ENCODE assay signal across 3 fruit fly cellular contexts in the genomic region with DNA sequence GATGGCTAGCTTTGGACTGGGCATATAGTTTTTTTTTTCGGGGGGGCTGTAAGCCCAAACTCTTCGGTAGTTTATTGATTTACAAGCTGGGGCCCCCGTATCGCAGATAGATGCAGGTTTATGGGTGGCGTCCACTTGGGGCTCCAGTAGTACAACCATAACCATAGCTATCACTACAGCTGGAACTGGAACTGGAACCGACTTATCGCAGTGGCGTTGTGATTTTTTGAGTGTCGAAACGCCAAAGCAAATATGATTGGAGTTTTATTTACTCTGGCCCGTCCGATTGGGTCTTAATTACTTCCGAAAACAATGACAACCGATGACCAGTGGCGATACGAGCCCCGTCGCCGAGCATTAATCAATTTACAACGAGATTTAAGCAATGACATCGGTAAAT.
TF ChIP-seq lines count a peak whose summit lies in the region.

No protein-coding gene starts in this region.

- TF ChIP-seq CTCF in whole organism, embryonic (GFP tag; optimal IDR thresholded peaks at IDR 0.05; lab: Kevin White, UChicago): no peak

TF ChIP-seq in whole organism, adult, 20 proteins besides CTCF, POLR2A, EP300 and RAD21:
- no peak for TF ChIP-seq Hr96 (GFP tag; optimal IDR thresholded peaks at IDR 0.05; lab: Kevin White, UChicago)
- peak; percentile 20 for TF ChIP-seq CG7045 (GFP tag; optimal IDR thresholded peaks at IDR 0.05; lab: Kevin White, UChicago)
- TF ChIP-seq tj (GFP tag; optimal IDR thresholded peaks at IDR 0.05; lab: Kevin White, UChicago): no peak
- no peak for TF ChIP-seq Mnt (GFP tag; optimal IDR thresholded peaks at IDR 0.05; lab: Kevin White, UChicago)
- no peak for TF ChIP-seq toe (GFP tag; optimal IDR thresholded peaks at IDR 0.05; lab: Kevin White, UChicago)
- no peak for TF ChIP-seq bab1 (GFP tag; optimal IDR thresholded peaks at IDR 0.05; lab: Kevin White, UChicago)
- no peak for TF ChIP-seq CG1620 (GFP tag; optimal IDR thresholded peaks at IDR 0.05; lab: Kevin White, UChicago)
- no peak for TF ChIP-seq pad (GFP tag; optimal IDR thresholded peaks at IDR 0.05; lab: Kevin White, UChicago)
- TF ChIP-seq CG11617 (GFP tag; optimal IDR thresholded peaks at IDR 0.05; lab: Kevin White, UChicago): peak; percentile 13
- TF ChIP-seq Crg-1 (GFP tag; optimal IDR thresholded peaks at IDR 0.05; lab: Kevin White, UChicago): no peak
- TF ChIP-seq cnc (optimal IDR thresholded peaks at IDR 0.05; lab: Kevin White, UChicago): no peak
- TF ChIP-seq ovo (GFP tag; optimal IDR thresholded peaks at IDR 0.05; lab: Kevin White, UChicago): no peak
- TF ChIP-seq kay (GFP tag; lab: Kevin White, UChicago; ENCODE audit: borderline replicate concordance): no peak
- TF ChIP-seq CG12768 (GFP tag; optimal IDR thresholded peaks at IDR 0.05; lab: Kevin White, UChicago): peak; percentile 33
- peak; percentile 12 for TF ChIP-seq CG7101 (tag; optimal IDR thresholded peaks at IDR 0.05; lab: Kevin White, UChicago)
- TF ChIP-seq CG5204 (GFP tag; optimal IDR thresholded peaks at IDR 0.05; lab: Kevin White, UChicago): no peak
- TF ChIP-seq CG33017 (tag; optimal IDR thresholded peaks at IDR 0.05; lab: Kevin White, UChicago): no peak
- no peak for TF ChIP-seq CG14711 (tag; optimal IDR thresholded peaks at IDR 0.05; lab: Kevin White, UChicago)
- TF ChIP-seq cic (GFP tag; optimal IDR thresholded peaks at IDR 0.05; lab: Kevin White, UChicago): peak; percentile 45
- no peak for TF ChIP-seq Clk (GFP tag; optimal IDR thresholded peaks at IDR 0.05; lab: Kevin White, UChicago)

TF ChIP-seq in whole organism, embryonic, 481 proteins besides CTCF, POLR2A, EP300 and RAD21 (continues in another document):
- TF ChIP-seq run (tag; optimal IDR thresholded peaks at IDR 0.05; lab: Kevin White, UChicago) (no peak), CG9609 (GFP tag; optimal IDR thresholded peaks at IDR 0.05; lab: Kevin White, UChicago) (no peak), MBD-R2 (GFP tag; IDR thresholded peaks at IDR 0.05; lab: Robert Waterston, UW) (no peak), org-1 (GFP tag; optimal IDR thresholded peaks at IDR 0.05; lab: Kevin White, UChicago) (peak; percentile 47), CG31388 (GFP tag; optimal IDR thresholded peaks at IDR 0.05; lab: Kevin White, UChicago) (no peak), CG14667 (GFP tag; IDR thresholded peaks at IDR 0.05; lab: Robert Waterston, UW) (no peak), Rfx (GFP tag; IDR thresholded peaks at IDR 0.05; lab: Robert Waterston, UW) (no peak; the same call in 1 of the 2 replicates), CG4820 (GFP tag; optimal IDR thresholded peaks at IDR 0.05; lab: Kevin White, UChicago) (no peak), Dfd (GFP tag; optimal IDR thresholded peaks at IDR 0.05; lab: Kevin White, UChicago) (no peak), Lim3 (GFP tag; IDR thresholded peaks at IDR 0.05; lab: Robert Waterston, UW) (peak; percentile 53; the same call in 1 of the 2 replicates), CG10209 (GFP tag; optimal IDR thresholded peaks at IDR 0.05; lab: Kevin White, UChicago) (peak; percentile 30), CG12219 (GFP tag; optimal IDR thresholded peaks at IDR 0.05; lab: Kevin White, UChicago) (peak; percentile 21), ttk (GFP tag; IDR thresholded peaks at IDR 0.05; lab: Robert Waterston, UW) (no peak), Xrp1 (GFP tag; IDR thresholded peaks at IDR 0.05; lab: Robert Waterston, UW) (peak; percentile 68), z (GFP tag; IDR thresholded peaks at IDR 0.05; lab: Robert Waterston, UW) (peak; percentile 49; the same call in 1 of the 3 replicates), CG3281 (GFP tag; optimal IDR thresholded peaks at IDR 0.05; lab: Kevin White, UChicago) (no peak), Meics (GFP tag; optimal IDR thresholded peaks at IDR 0.05; lab: Kevin White, UChicago) (peak; percentile 29), CG32532 (GFP tag; IDR thresholded peaks at IDR 0.05; lab: Robert Waterston, UW) (peak; percentile 31), CG11560 (tag; IDR thresholded peaks at IDR 0.05; lab: Robert Waterston, UW) (no peak), CG17612 (GFP tag; IDR thresholded peaks at IDR 0.05; lab: Robert Waterston, UW) (no peak), Aef1 (GFP tag; IDR thresholded peaks at IDR 0.05; lab: Robert Waterston, UW) (no peak), sug (tag; optimal IDR thresholded peaks at IDR 0.05; lab: Kevin White, UChicago) (peak; percentile 75), CG18011 (GFP tag; optimal IDR thresholded peaks at IDR 0.05; lab: Kevin White, UChicago) (peak; percentile 4), cato (GFP tag; optimal IDR thresholded peaks at IDR 0.05; lab: Kevin White, UChicago; ENCODE audit: borderline replicate concordance) (no peak), CG17829 (tag; optimal IDR thresholded peaks at IDR 0.05; lab: Kevin White, UChicago) (peak; percentile 4), bcd (GFP tag; optimal IDR thresholded peaks at IDR 0.05; lab: Kevin White, UChicago) (peak; percentile 33), Camta (GFP tag; optimal IDR thresholded peaks at IDR 0.05; lab: Kevin White, UChicago) (peak; percentile 12), wor (GFP tag; IDR thresholded peaks at IDR 0.05; lab: Robert Waterston, UW) (no peak), Sry-δ (GFP tag; optimal IDR thresholded peaks at IDR 0.05; lab: Kevin White, UChicago) (no peak), Oaz (GFP tag; IDR thresholded peaks at IDR 0.05; lab: Robert Waterston, UW) (no peak), CkIIα-i1 (GFP tag; IDR thresholded peaks at IDR 0.05; lab: Robert Waterston, UW) (no peak), CG14965 (GFP tag; optimal IDR thresholded peaks at IDR 0.05; lab: Kevin White, UChicago; ENCODE audit: borderline replicate concordance) (no peak), CG42726 (GFP tag; IDR thresholded peaks at IDR 0.05; lab: Robert Waterston, UW; ENCODE audit: partially characterized antibody) (no peak), CG6683 (GFP tag; optimal IDR thresholded peaks at IDR 0.05; lab: Kevin White, UChicago) (no peak), CG10543 (GFP tag; optimal IDR thresholded peaks at IDR 0.05; lab: Kevin White, UChicago) (peak; percentile 43)

TF ChIP-seq in whole organism, prepupa, 60 proteins besides CTCF, POLR2A, EP300 and RAD21:
- TF ChIP-seq CG31627 (GFP tag; optimal IDR thresholded peaks at IDR 0.05; lab: Kevin White, UChicago) (no peak), fkh (GFP tag; optimal IDR thresholded peaks at IDR 0.05; lab: Kevin White, UChicago) (peak; percentile 100)
